Fruit fly (Drosophila melanogaster) whole organism, embryonic: Measurements from ENCODE around the gene slmb.

Experiments
- B-H1 ChIP-seq: fragments of 200-800 bp; sonication (Bioruptor generic); IDR thresholded peaks from 3 replicates; pipeline ENCODE4 v1.3.6; 2022; ENCODE audit warnings: missing biosample characterization, missing genetic modification characterization
- C15 ChIP-seq: fragments of 200-800 bp; sonication (Bioruptor generic); IDR thresholded peaks from 3 replicates; pipeline ENCODE4 v1.3.6; 2022; ENCODE audit warnings: missing biosample characterization, missing genetic modification characterization
- CG11456 ChIP-seq: fragments of 200-800 bp; sonication (Bioruptor generic); IDR thresholded peaks from 3 replicates; pipeline ENCODE4 v1.3.6; 2022; ENCODE audit warnings: missing biosample characterization, missing genetic modification characterization
- CG1233 ChIP-seq: fragments of 200-800 bp; sonication (Bioruptor generic); optimal IDR thresholded peaks from 4 replicates; lab custom pipeline; 2018; ENCODE audit warnings: missing biosample characterization, mild to moderate bottlenecking, missing genetic modification characterization
- CG13123 ChIP-seq: fragments of 200-800 bp; sonication (Bioruptor generic); optimal IDR thresholded peaks from 2 replicates; lab custom pipeline; 2016; ENCODE audit warnings: missing biosample characterization, missing genetic modification characterization
- CG14441 ChIP-seq: fragments of 200-800 bp; sonication (Bioruptor generic); IDR thresholded peaks from 2 replicates; pipeline ENCODE4 v1.3.6; 2022; ENCODE audit warnings: missing biosample characterization, missing genetic modification characterization
- CG14667 ChIP-seq: fragments of 200-800 bp; sonication (Bioruptor generic); IDR thresholded peaks from 2 replicates; pipeline ENCODE4 v1.3.6; 2022; ENCODE audit warnings: missing biosample characterization, missing genetic modification characterization
- CG15514 ChIP-seq: fragments of 200-800 bp; sonication (Bioruptor generic); optimal IDR thresholded peaks from 3 replicates; lab custom pipeline; 2017; ENCODE audit warnings: missing biosample characterization, missing genetic modification characterization, mild to moderate bottlenecking, moderate library complexity, missing genetic modification reagents
- CG15696 ChIP-seq: fragments of 200-800 bp; sonication (Bioruptor generic); optimal IDR thresholded peaks from 2 replicates; lab custom pipeline; 2019; ENCODE audit warnings: missing biosample characterization, mild to moderate bottlenecking, missing genetic modification characterization, moderate library complexity
- CG17802 ChIP-seq: fragments of 200-800 bp; sonication (Bioruptor generic); optimal IDR thresholded peaks from 2 replicates; lab custom pipeline; 2018; ENCODE audit warnings: missing biosample characterization, mild to moderate bottlenecking, missing genetic modification characterization, moderate library complexity
- CG18262 ChIP-seq: fragments of 200-800 bp; optimal IDR thresholded peaks from 3 replicates; lab custom pipeline; 2019; ENCODE audit warnings: missing biosample characterization, mild to moderate bottlenecking, missing genetic modification characterization, moderate library complexity
- CG2199 ChIP-seq: fragments of 200-800 bp; sonication (Bioruptor generic); IDR thresholded peaks from 3 replicates; pipeline ENCODE4 v1.3.6; 2022; ENCODE audit warnings: missing biosample characterization, missing genetic modification characterization
- CG2712 ChIP-seq: fragments of 200-800 bp; optimal IDR thresholded peaks from 3 replicates; lab custom pipeline; 2019; ENCODE audit warnings: missing biosample characterization, mild to moderate bottlenecking, missing genetic modification characterization, moderate library complexity
- CG3726 ChIP-seq: fragments of 200-800 bp; sonication (Bioruptor generic); IDR thresholded peaks from 3 replicates; pipeline ENCODE4, ENCODE4 v1.3.6; 2022; ENCODE audit warnings: missing biosample characterization, missing genetic modification characterization
- CG4424 ChIP-seq: fragments of 200-800 bp; sonication (Bioruptor generic); optimal IDR thresholded peaks from 3 replicates; lab custom pipeline; 2016; ENCODE audit warnings: missing biosample characterization, missing genetic modification characterization
- CG6813 ChIP-seq: fragments of 200-800 bp; sonication (Bioruptor generic); optimal IDR thresholded peaks from 2 replicates; lab custom pipeline; 2017; ENCODE audit warnings: missing biosample characterization, missing genetic modification characterization, mild to moderate bottlenecking, moderate library complexity, missing genetic modification reagents
- CG7839 ChIP-seq: fragments of 200-800 bp; sonication (Bioruptor generic); optimal IDR thresholded peaks from 3 replicates; lab custom pipeline; 2018; ENCODE audit warnings: missing biosample characterization, mild to moderate bottlenecking, missing genetic modification characterization, moderate library complexity
- Dp ChIP-seq: fragments of 200-800 bp; sonication (Bioruptor generic); optimal IDR thresholded peaks from 2 replicates; lab custom pipeline; 2018; ENCODE audit warnings: missing biosample characterization, mild to moderate bottlenecking, missing genetic modification characterization, moderate library complexity
- Eip74EF ChIP-seq, 2 experiments: fragments of 200-800 bp in 1 of 2; fragments of >200 bp in 1 of 2; sonication (Bioruptor generic) in 1 of 2; optimal IDR thresholded peaks; 2 replicates each; lab custom pipeline; 2017 to 2019; ENCODE audit warnings: missing biosample characterization in 2 of 2, missing genetic modification characterization in 2 of 2, mild to moderate bottlenecking in 1 of 2, moderate library complexity in 1 of 2
- HLH4C ChIP-seq: fragments of 200-800 bp; sonication (Bioruptor generic); IDR thresholded peaks from 3 replicates; pipeline ENCODE4 v1.3.6; 2022; ENCODE audit warnings: missing biosample characterization, missing genetic modification characterization; ENCODE audit not compliant: partially characterized antibody
- Hsf ChIP-seq: fragments of 200-800 bp; sonication (Bioruptor generic); optimal IDR thresholded peaks from 3 replicates; lab custom pipeline; 2016; ENCODE audit warnings: missing biosample characterization, missing genetic modification characterization
- MESR4 ChIP-seq: fragments of 200-800 bp; sonication (Bioruptor generic); optimal IDR thresholded peaks from 2 replicates; lab custom pipeline; 2018; ENCODE audit warnings: missing biosample characterization, mild to moderate bottlenecking, missing genetic modification characterization, moderate library complexity
- Max ChIP-seq: fragments of 200-800 bp; sonication (Bioruptor generic); optimal IDR thresholded peaks from 2 replicates; lab custom pipeline; 2016; ENCODE audit warnings: missing biosample characterization, mild to moderate bottlenecking, missing genetic modification characterization
- NC2α ChIP-seq: fragments of 200-800 bp; sonication (Bioruptor generic); optimal IDR thresholded peaks from 2 replicates; lab custom pipeline; 2016; ENCODE audit warnings: missing biosample characterization, missing genetic modification characterization
- Oaz ChIP-seq: fragments of 200-800 bp; sonication (Bioruptor generic); IDR thresholded peaks from 2 replicates; pipeline ENCODE4 v1.3.6; 2022; ENCODE audit warnings: missing biosample characterization, missing genetic modification characterization
- Pdp1 ChIP-seq, 2 experiments: fragments of 200-800 bp; sonication (Bioruptor generic); optimal IDR thresholded peaks; 3 replicates each; lab custom pipeline; 2016; ENCODE audit warnings: missing biosample characterization in 2 of 2, missing genetic modification characterization in 2 of 2, mild to moderate bottlenecking in 1 of 2, moderate library complexity in 1 of 2
- Scr ChIP-seq: fragments of 200-800 bp; sonication (Bioruptor generic); IDR thresholded peaks from 2 replicates; pipeline ENCODE4 v1.3.6; 2022; ENCODE audit warnings: missing biosample characterization, missing genetic modification characterization; ENCODE audit not compliant: partially characterized antibody
- Sox100B ChIP-seq: fragments of 200-800 bp; sonication (Bioruptor generic); optimal IDR thresholded peaks from 3 replicates; lab custom pipeline; 2018; ENCODE audit warnings: missing biosample characterization, mild to moderate bottlenecking, missing genetic modification characterization
- Sry-β ChIP-seq: fragments of 200-800 bp; sonication (Bioruptor generic); optimal IDR thresholded peaks from 2 replicates; lab custom pipeline; 2018; ENCODE audit warnings: missing biosample characterization, mild to moderate bottlenecking, missing genetic modification characterization, moderate library complexity
- Taf1 ChIP-seq: fragments of 200-800 bp; sonication (Bioruptor generic); IDR thresholded peaks from 2 replicates; pipeline ENCODE4 v1.3.6; 2022; ENCODE audit warnings: missing biosample characterization, missing genetic modification characterization
- ac ChIP-seq: fragments of 200-800 bp; sonication (Bioruptor generic); optimal IDR thresholded peaks from 3 replicates; lab custom pipeline; 2017; ENCODE audit warnings: missing biosample characterization, mild to moderate bottlenecking, missing genetic modification characterization
- ap ChIP-seq: fragments of 200-800 bp; sonication (Bioruptor generic); IDR thresholded peaks from 2 replicates; pipeline ENCODE4 v1.3.6; 2022; ENCODE audit warnings: missing biosample characterization, missing genetic modification characterization
- ase ChIP-seq: fragments of 200-800 bp; sonication (Bioruptor generic); IDR thresholded peaks from 3 replicates; pipeline ENCODE4 v1.3.6; 2022; ENCODE audit warnings: missing biosample characterization, missing genetic modification characterization
- crc ChIP-seq: fragments of 200-800 bp; sonication (Bioruptor generic); optimal IDR thresholded peaks from 2 replicates; lab custom pipeline; 2016; ENCODE audit warnings: missing biosample characterization, missing genetic modification characterization
- cwo ChIP-seq: fragments of 200-800 bp; sonication (Bioruptor generic); optimal IDR thresholded peaks from 3 replicates; lab custom pipeline; 2017; ENCODE audit warnings: missing biosample characterization, missing genetic modification characterization, mild to moderate bottlenecking, moderate library complexity, missing genetic modification reagents
- dimm ChIP-seq: fragments of 200-800 bp; sonication (Bioruptor generic); IDR thresholded peaks from 2 replicates; pipeline ENCODE4 v1.3.6; 2022; ENCODE audit warnings: missing biosample characterization, missing genetic modification characterization
- dysf ChIP-seq: fragments of 200-800 bp; sonication (Bioruptor generic); IDR thresholded peaks from 3 replicates; pipeline ENCODE4 v1.3.6; 2022; ENCODE audit warnings: missing biosample characterization, missing genetic modification characterization
- eve ChIP-seq, 2 experiments: fragments of >200 bp; optimal IDR thresholded peaks; 2 replicates each; lab custom pipeline; 2017; ENCODE audit warnings: missing biosample characterization in 2 of 2, missing genetic modification characterization in 2 of 2
- kah ChIP-seq: fragments of 200-800 bp; sonication (Bioruptor generic); optimal IDR thresholded peaks from 2 replicates; lab custom pipeline; 2018; ENCODE audit warnings: missing biosample characterization, mild to moderate bottlenecking, missing genetic modification characterization
- ken ChIP-seq: fragments of 200-800 bp; sonication (Bioruptor generic); IDR thresholded peaks from 3 replicates; pipeline ENCODE4 v1.3.6; 2022; ENCODE audit warnings: missing biosample characterization, missing genetic modification characterization
- mam ChIP-seq: fragments of 200-800 bp; sonication (Bioruptor generic); optimal IDR thresholded peaks from 3 replicates; lab custom pipeline; 2016; ENCODE audit warnings: missing biosample characterization, missing genetic modification characterization
- nmo ChIP-seq: fragments of 200-800 bp; sonication (Bioruptor generic); optimal IDR thresholded peaks from 2 replicates; lab custom pipeline; 2018; ENCODE audit warnings: missing biosample characterization, mild to moderate bottlenecking, missing genetic modification characterization, moderate library complexity
- pnt ChIP-seq: fragments of 200-800 bp; sonication (Bioruptor generic); optimal IDR thresholded peaks from 3 replicates; lab custom pipeline; 2016; ENCODE audit warnings: missing biosample characterization, missing genetic modification characterization
- ranshi ChIP-seq: fragments of 200-800 bp; sonication (Bioruptor generic); IDR thresholded peaks from 2 replicates; pipeline ENCODE4 v1.3.6; 2022; ENCODE audit warnings: missing biosample characterization, missing genetic modification characterization
- sna ChIP-seq: fragments of 200-800 bp; sonication (Bioruptor generic); IDR thresholded peaks from 2 replicates; pipeline ENCODE4 v1.3.6; 2022; ENCODE audit warnings: missing biosample characterization, missing genetic modification characterization; ENCODE audit not compliant: partially characterized antibody
- tna ChIP-seq: fragments of 200-800 bp; sonication (Bioruptor generic); IDR thresholded peaks from 2 replicates; pipeline ENCODE4 v1.3.6; 2022; ENCODE audit warnings: missing biosample characterization, missing genetic modification characterization; ENCODE audit not compliant: partially characterized antibody
- toy ChIP-seq: fragments of 200-800 bp; sonication (Bioruptor generic); IDR thresholded peaks from 2 replicates; pipeline ENCODE4 v1.3.6; 2022; ENCODE audit warnings: missing biosample characterization, missing genetic modification characterization
- unc-4 ChIP-seq: fragments of 200-800 bp; sonication (Bioruptor generic); IDR thresholded peaks from 2 replicates; pipeline ENCODE4 v1.3.6; 2022; ENCODE audit warnings: missing biosample characterization, missing genetic modification characterization; ENCODE audit not compliant: partially characterized antibody
- vvl ChIP-seq: fragments of 200-800 bp; sonication (Bioruptor generic); IDR thresholded peaks from 2 replicates; pipeline ENCODE4 v1.3.6; 2022; ENCODE audit warnings: missing biosample characterization, missing genetic modification characterization
- wor ChIP-seq: fragments of 200-800 bp; sonication (Bioruptor generic); IDR thresholded peaks from 2 replicates; pipeline ENCODE4 v1.3.6; 2022; ENCODE audit warnings: missing biosample characterization, missing genetic modification characterization
- zfh2 ChIP-seq: fragments of 200-800 bp; sonication (Bioruptor generic); optimal IDR thresholded peaks from 2 replicates; lab custom pipeline; 2016; ENCODE audit warnings: missing biosample characterization, missing genetic modification characterization

The slmb gene

DNA sequence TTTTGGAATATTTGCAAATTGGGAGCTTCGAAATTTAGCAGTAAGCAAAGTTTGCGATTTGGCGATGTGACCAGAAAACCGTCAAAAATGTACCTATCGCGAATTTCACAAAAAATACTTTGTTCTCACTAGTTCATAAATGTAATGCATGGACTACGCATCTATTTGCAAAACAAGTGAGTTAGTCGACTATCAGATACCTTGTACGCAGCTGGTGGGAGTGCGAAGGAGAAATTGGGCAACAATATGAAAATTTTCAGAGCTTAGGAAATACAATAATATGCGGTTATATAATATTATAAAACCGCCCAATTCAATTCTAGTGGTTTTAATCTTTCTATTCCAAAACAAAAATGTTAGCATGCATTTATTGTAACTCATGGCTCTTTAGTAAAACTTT lies 8.5 kb downstream of the slmb start, which contains the start of gene Bdbt (continued):
- peak; percentile 3 for TF ChIP-seq CG4424
- peak; percentile 33 for TF ChIP-seq Hsf (GFP tag; lab: Kevin White, UChicago)
- peak; percentile 39 for TF ChIP-seq Dp (GFP tag; lab: Kevin White, UChicago)
- no peak for TF ChIP-seq pnt (GFP tag; lab: Kevin White, UChicago)
- TF ChIP-seq CG1233: peak; percentile 21
- TF ChIP-seq CG14441 (GFP tag; lab: Robert Waterston, UW): peak; percentile 49; the same call in 1 of the 2 replicates
- no peak for TF ChIP-seq Eip74EF (GFP tag; optimal IDR thresholded peaks at IDR 0.05; lab: Kevin White, UChicago)
- TF ChIP-seq Max (GFP tag; lab: Kevin White, UChicago): peak; percentile 62
- TF ChIP-seq sna (GFP tag; lab: Robert Waterston, UW): peak; percentile 67
- peak; percentile 13 to 94 for TF ChIP-seq Pdp1 (GFP tag; optimal IDR thresholded peaks at IDR 0.05; lab: Kevin White, UChicago)
- no peak for TF ChIP-seq CG17802 (tag; lab: Kevin White, UChicago)
- TF ChIP-seq CG2199 (GFP tag; lab: Robert Waterston, UW): no peak
- TF ChIP-seq Oaz: no peak
- TF ChIP-seq Scr: peak; percentile 68; the same call in 1 of the 2 replicates
- TF ChIP-seq CG13123 (GFP tag; lab: Kevin White, UChicago): no peak
- TF ChIP-seq ac (GFP tag; lab: Kevin White, UChicago): no peak
- TF ChIP-seq CG6813 (GFP tag; lab: Kevin White, UChicago): no peak
- peak; percentile 32; the same call in 1 of the 3 replicates for TF ChIP-seq dysf (GFP tag; lab: Robert Waterston, UW)
- TF ChIP-seq eve (GFP tag; optimal IDR thresholded peaks at IDR 0.05; lab: Kevin White, UChicago): no peak
- no peak for TF ChIP-seq CG14667
- no peak for TF ChIP-seq Sry-β
- no peak for TF ChIP-seq kah (GFP tag; lab: Kevin White, UChicago)
- 0 out of 2 replicates have a peak, but pooled peaks have one; percentile 18 for TF ChIP-seq ranshi (GFP tag; lab: Robert Waterston, UW)
- TF ChIP-seq Taf1: no peak
- peak; percentile 95 for TF ChIP-seq tna
- peak; percentile 5 for TF ChIP-seq MESR4
- TF ChIP-seq zfh2 (GFP tag; lab: Kevin White, UChicago): peak; percentile 62
- TF ChIP-seq CG2712 (tag; lab: Kevin White, UChicago): no peak
- no peak for TF ChIP-seq ken (GFP tag; lab: Robert Waterston, UW)
- TF ChIP-seq CG11456 (GFP tag; lab: Robert Waterston, UW): no peak
- peak; percentile 10 for TF ChIP-seq cwo (GFP tag; lab: Kevin White, UChicago)
- TF ChIP-seq dimm (GFP tag; lab: Robert Waterston, UW): no peak
- no peak for TF ChIP-seq crc
- TF ChIP-seq ase (GFP tag; lab: Robert Waterston, UW): no peak
- TF ChIP-seq mam (GFP tag; lab: Kevin White, UChicago): peak; percentile 39
- TF ChIP-seq toy (GFP tag; lab: Robert Waterston, UW): no peak
- peak; percentile 81 for TF ChIP-seq CG15514 (GFP tag; lab: Kevin White, UChicago)
- peak; percentile 53 for TF ChIP-seq unc-4 (GFP tag; lab: Robert Waterston, UW)
- TF ChIP-seq B-H1: 0 out of 3 replicates have a peak, but pooled peaks have one; percentile 20
- no peak for TF ChIP-seq CG18262 (tag; lab: Kevin White, UChicago)
- 0 out of 2 replicates have a peak, but pooled peaks have one; percentile 21 for TF ChIP-seq ap
- no peak for TF ChIP-seq wor (GFP tag; lab: Robert Waterston, UW)
- no peak for TF ChIP-seq Sox100B (GFP tag; lab: Kevin White, UChicago)
- no peak for TF ChIP-seq CG7839 (tag; lab: Kevin White, UChicago)
- no peak for TF ChIP-seq vvl (GFP tag; lab: Robert Waterston, UW)
- peak; percentile 45 for TF ChIP-seq nmo (GFP tag; lab: Kevin White, UChicago)
- peak; percentile 98 for TF ChIP-seq HLH4C
- TF ChIP-seq C15 (GFP tag; lab: Robert Waterston, UW): no peak
- no peak for TF ChIP-seq CG15696
- no peak for TF ChIP-seq CG3726
- no peak for TF ChIP-seq NC2α (GFP tag; lab: Kevin White, UChicago)
